Fruit fly (Drosophila melanogaster) whole organism, embryonic: ENCODE data around the gene CG6287.

ENCODE experiments used
- Abd-B ChIP-seq: fragments of 200-800 bp; sonication (Bioruptor generic); optimal IDR thresholded peaks from 2 replicates; lab custom pipeline; 2018; ENCODE audit warnings: missing biosample characterization, mild to moderate bottlenecking, missing genetic modification characterization, moderate library complexity
- Atf-2 ChIP-seq: fragments of 200-800 bp; sonication (Bioruptor generic); optimal IDR thresholded peaks from 2 replicates; lab custom pipeline; 2016; ENCODE audit warnings: missing biosample characterization, missing genetic modification characterization
- Blimp-1 ChIP-seq: fragments of 200-800 bp; sonication (Bioruptor generic); optimal IDR thresholded peaks from 3 replicates; lab custom pipeline; 2018; ENCODE audit warnings: missing biosample characterization, missing genetic modification characterization, mild to moderate bottlenecking, moderate library complexity, missing genetic modification reagents
- CG10274 ChIP-seq: fragments of 200-800 bp; sonication (Bioruptor generic); optimal IDR thresholded peaks from 3 replicates; lab custom pipeline; 2017; ENCODE audit warnings: missing biosample characterization, mild to moderate bottlenecking, missing genetic modification characterization
- CG10321 ChIP-seq: fragments of 200-800 bp; sonication (Bioruptor generic); IDR thresholded peaks from 2 replicates; pipeline ENCODE4 v1.3.6; 2022; ENCODE audit warnings: missing biosample characterization, missing genetic modification characterization
- CG10565 ChIP-seq: fragments of 200-800 bp; sonication (Bioruptor generic); optimal IDR thresholded peaks from 3 replicates; lab custom pipeline; 2016; ENCODE audit warnings: missing biosample characterization, mild to moderate bottlenecking, missing genetic modification characterization
- CG12299 ChIP-seq: fragments of 200-800 bp; sonication (Bioruptor generic); optimal IDR thresholded peaks from 2 replicates; lab custom pipeline; 2018; ENCODE audit warnings: missing biosample characterization, mild to moderate bottlenecking, missing genetic modification characterization
- CG12659 ChIP-seq: fragments of 200-800 bp; sonication (Bioruptor generic); optimal IDR thresholded peaks from 3 replicates; lab custom pipeline; 2017; ENCODE audit warnings: mild to moderate bottlenecking, missing biosample characterization, missing genetic modification reagents, missing genetic modification characterization
- CG14441 ChIP-seq: fragments of 200-800 bp; sonication (Bioruptor generic); IDR thresholded peaks from 2 replicates; pipeline ENCODE4 v1.3.6; 2022; ENCODE audit warnings: missing biosample characterization, missing genetic modification characterization
- CG15479 ChIP-seq: fragments of 200-800 bp; sonication (Bioruptor generic); optimal IDR thresholded peaks from 3 replicates; lab custom pipeline; 2019; ENCODE audit warnings: missing biosample characterization, mild to moderate bottlenecking, missing genetic modification characterization, moderate library complexity
- CG15514 ChIP-seq: fragments of 200-800 bp; sonication (Bioruptor generic); optimal IDR thresholded peaks from 3 replicates; lab custom pipeline; 2017; ENCODE audit warnings: missing biosample characterization, missing genetic modification characterization, mild to moderate bottlenecking, moderate library complexity, missing genetic modification reagents
- CG17361 ChIP-seq: fragments of 200-800 bp; sonication (Bioruptor generic); IDR thresholded peaks from 3 replicates; pipeline ENCODE4 v1.3.6; 2022; ENCODE audit warnings: missing biosample characterization, missing genetic modification characterization
- CG17612 ChIP-seq: fragments of 200-800 bp; sonication (Bioruptor generic); IDR thresholded peaks from 2 replicates; pipeline ENCODE4 v1.3.6; 2022; ENCODE audit warnings: missing biosample characterization, missing genetic modification characterization
- CG17829 ChIP-seq: fragments of 200-800 bp; optimal IDR thresholded peaks from 2 replicates; lab custom pipeline; 2019; ENCODE audit warnings: missing biosample characterization, mild to moderate bottlenecking, missing genetic modification characterization, moderate library complexity
- CG33557 ChIP-seq: fragments of 200-800 bp; sonication (Bioruptor generic); optimal IDR thresholded peaks from 2 replicates; lab custom pipeline; 2019; ENCODE audit warnings: missing biosample characterization, mild to moderate bottlenecking, missing genetic modification characterization, moderate library complexity
- CG4404 ChIP-seq: fragments of 200-800 bp; sonication (Bioruptor generic); IDR thresholded peaks from 2 replicates; pipeline ENCODE4 v1.3.6; 2022; ENCODE audit warnings: missing biosample characterization, missing genetic modification characterization
- CG4617 ChIP-seq: fragments of 200-800 bp; sonication (Bioruptor generic); optimal IDR thresholded peaks from 3 replicates; lab custom pipeline; 2016; ENCODE audit warnings: missing biosample characterization, missing genetic modification characterization, borderline replicate concordance
- CG4707 ChIP-seq: fragments of 200-800 bp; sonication (Bioruptor generic); optimal IDR thresholded peaks from 2 replicates; lab custom pipeline; 2018; ENCODE audit warnings: missing biosample characterization, mild to moderate bottlenecking, missing genetic modification characterization, moderate library complexity
- CG5245 ChIP-seq: fragments of 200-800 bp; sonication (Bioruptor generic); optimal IDR thresholded peaks from 3 replicates; lab custom pipeline; 2016; ENCODE audit warnings: missing biosample characterization, missing genetic modification characterization
- CG6683 ChIP-seq: fragments of 200-800 bp; sonication (Bioruptor generic); optimal IDR thresholded peaks from 2 replicates; lab custom pipeline; 2017; ENCODE audit warnings: missing biosample characterization, mild to moderate bottlenecking, missing genetic modification characterization, missing genetic modification reagents
- CG7271 ChIP-seq: fragments of 200-800 bp; sonication (Bioruptor generic); optimal IDR thresholded peaks from 2 replicates; lab custom pipeline; 2018; ENCODE audit warnings: missing biosample characterization, mild to moderate bottlenecking, missing genetic modification characterization, moderate library complexity
- CG7357 ChIP-seq: fragments of 200-800 bp; sonication (Bioruptor generic); IDR thresholded peaks from 3 replicates; pipeline ENCODE4 v1.3.6; 2022; ENCODE audit warnings: missing biosample characterization, missing genetic modification characterization
- CTCF ChIP-seq: fragments of 200-800 bp; sonication (Bioruptor generic); optimal IDR thresholded peaks from 2 replicates; lab custom pipeline; 2017; ENCODE audit warnings: missing biosample characterization, mild to moderate bottlenecking, missing genetic modification characterization, moderate library complexity
- CoRest ChIP-seq: fragments of 200-800 bp; sonication (Bioruptor generic); optimal IDR thresholded peaks from 3 replicates; lab custom pipeline; 2018; ENCODE audit warnings: missing biosample characterization, mild to moderate bottlenecking, missing genetic modification characterization, moderate library complexity
- HHEX ChIP-seq: fragments of 200-800 bp; sonication (Bioruptor generic); optimal IDR thresholded peaks from 3 replicates; lab custom pipeline; 2017; ENCODE audit warnings: missing biosample characterization, mild to moderate bottlenecking, missing genetic modification characterization, missing genetic modification reagents
- HLH4C ChIP-seq: fragments of 200-800 bp; sonication (Bioruptor generic); IDR thresholded peaks from 3 replicates; pipeline ENCODE4 v1.3.6; 2022; ENCODE audit warnings: missing biosample characterization, missing genetic modification characterization; ENCODE audit not compliant: partially characterized antibody
- MTF-1 ChIP-seq: fragments of 200-800 bp; sonication (Bioruptor generic); optimal IDR thresholded peaks from 2 replicates; lab custom pipeline; 2018; ENCODE audit warnings: missing biosample characterization, mild to moderate bottlenecking, missing genetic modification characterization, borderline replicate concordance
- NC2β ChIP-seq: fragments of 200-800 bp; sonication (Bioruptor generic); optimal IDR thresholded peaks from 2 replicates; lab custom pipeline; 2016; ENCODE audit warnings: missing biosample characterization, missing genetic modification characterization
- NK7.1 ChIP-seq: fragments of 200-800 bp; sonication (Bioruptor generic); optimal IDR thresholded peaks from 3 replicates; lab custom pipeline; 2016; ENCODE audit warnings: missing biosample characterization, missing genetic modification characterization
- Rx ChIP-seq: fragments of 200-800 bp; sonication (Bioruptor generic); IDR thresholded peaks from 2 replicates; pipeline ENCODE4 v1.3.6; 2022; ENCODE audit warnings: missing biosample characterization, missing genetic modification characterization
- Taf1 ChIP-seq: fragments of 200-800 bp; sonication (Bioruptor generic); IDR thresholded peaks from 2 replicates; pipeline ENCODE4 v1.3.6; 2022; ENCODE audit warnings: missing biosample characterization, missing genetic modification characterization
- YL-1 ChIP-seq: fragments of 200-800 bp; sonication (Bioruptor generic); optimal IDR thresholded peaks from 3 replicates; lab custom pipeline; 2017; ENCODE audit warnings: missing biosample characterization, mild to moderate bottlenecking, missing genetic modification characterization
- bab2 ChIP-seq: fragments of 200-800 bp; sonication (Bioruptor generic); optimal IDR thresholded peaks from 2 replicates; lab custom pipeline; 2016; ENCODE audit warnings: missing biosample characterization, missing genetic modification characterization
- br ChIP-seq: fragments of >200 bp; optimal IDR thresholded peaks from 2 replicates; lab custom pipeline; 2017
- btn ChIP-seq: fragments of 200-800 bp; sonication (Bioruptor generic); optimal IDR thresholded peaks from 2 replicates; lab custom pipeline; 2016; ENCODE audit warnings: missing biosample characterization, missing genetic modification characterization
- ci ChIP-seq: fragments of 200-800 bp; sonication (Bioruptor generic); IDR thresholded peaks from 3 replicates; pipeline ENCODE4 v1.3.6; 2022; ENCODE audit warnings: missing biosample characterization, missing genetic modification characterization
- crol ChIP-seq: fragments of 200-800 bp; sonication (Bioruptor generic); IDR thresholded peaks from 2 replicates; pipeline ENCODE4 v1.3.6; 2022; ENCODE audit warnings: missing biosample characterization, missing genetic modification characterization
- eve ChIP-seq, 2 experiments: fragments of >200 bp; optimal IDR thresholded peaks; 2 replicates each; lab custom pipeline; 2017; ENCODE audit warnings: missing biosample characterization in 2 of 2, missing genetic modification characterization in 2 of 2
- ftz-f1 ChIP-seq: fragments of 200-800 bp; sonication (Bioruptor generic); optimal IDR thresholded peaks from 2 replicates; lab custom pipeline; 2016; ENCODE audit warnings: missing biosample characterization, missing genetic modification characterization
- grn ChIP-seq: fragments of 200-800 bp; sonication (Bioruptor generic); optimal IDR thresholded peaks from 3 replicates; lab custom pipeline; 2017; ENCODE audit warnings: missing biosample characterization, missing genetic modification characterization
- gt ChIP-seq: fragments of 200-800 bp; sonication (Bioruptor generic); IDR thresholded peaks from 2 replicates; pipeline ENCODE4 v1.3.6; 2022; ENCODE audit warnings: missing biosample characterization, missing genetic modification characterization
- ind ChIP-seq: fragments of 200-800 bp; sonication (Bioruptor generic); optimal IDR thresholded peaks from 3 replicates; lab custom pipeline; 2016; ENCODE audit warnings: missing biosample characterization, missing genetic modification characterization
- lmd ChIP-seq: fragments of 200-800 bp; sonication (Bioruptor generic); IDR thresholded peaks from 2 replicates; pipeline ENCODE4 v1.3.6; 2022; ENCODE audit warnings: missing biosample characterization, missing genetic modification characterization
- oc ChIP-seq: fragments of 200-800 bp; sonication (Bioruptor generic); optimal IDR thresholded peaks from 2 replicates; lab custom pipeline; 2018; ENCODE audit warnings: missing biosample characterization, mild to moderate bottlenecking, missing genetic modification characterization, moderate library complexity
- phol ChIP-seq: fragments of 200-800 bp; sonication (Bioruptor generic); optimal IDR thresholded peaks from 3 replicates; lab custom pipeline; 2018; ENCODE audit warnings: missing biosample characterization, mild to moderate bottlenecking, missing genetic modification characterization, moderate library complexity
- rib ChIP-seq: fragments of 200-800 bp; sonication (Bioruptor generic); IDR thresholded peaks from 2 replicates; pipeline ENCODE4 v1.3.6; 2022; ENCODE audit warnings: missing biosample characterization, missing genetic modification characterization
- sc ChIP-seq, 3 experiments: fragments of >200 bp in 2 of 3; fragments of 200-800 bp in 1 of 3; sonication (Bioruptor generic) in 1 of 3; optimal IDR thresholded peaks; 2 replicates in 2 of 3; 3 replicates in 1 of 3; lab custom pipeline; 2017; ENCODE audit warnings: mild to moderate bottlenecking in 1 of 3, missing biosample characterization in 1 of 3, missing genetic modification characterization in 1 of 3, missing genetic modification reagents in 1 of 3
- sd ChIP-seq: fragments of 200-800 bp; sonication (Bioruptor generic); optimal IDR thresholded peaks from 3 replicates; lab custom pipeline; 2018; ENCODE audit warnings: missing biosample characterization, mild to moderate bottlenecking, missing genetic modification characterization, moderate library complexity
- sens ChIP-seq: fragments of 200-800 bp; sonication (Bioruptor generic); peaks from one replicate; lab custom pipeline; 2016; ENCODE audit warnings: missing biosample characterization, missing genetic modification characterization
- sima ChIP-seq: fragments of 200-800 bp; sonication (Bioruptor generic); optimal IDR thresholded peaks from 2 replicates; lab custom pipeline; 2016; ENCODE audit warnings: missing biosample characterization, missing genetic modification characterization
- tap ChIP-seq: fragments of 200-800 bp; optimal IDR thresholded peaks from 3 replicates; lab custom pipeline; 2019; ENCODE audit warnings: missing biosample characterization, mild to moderate bottlenecking, missing genetic modification characterization, moderate library complexity

CG6287 gene

DNA sequence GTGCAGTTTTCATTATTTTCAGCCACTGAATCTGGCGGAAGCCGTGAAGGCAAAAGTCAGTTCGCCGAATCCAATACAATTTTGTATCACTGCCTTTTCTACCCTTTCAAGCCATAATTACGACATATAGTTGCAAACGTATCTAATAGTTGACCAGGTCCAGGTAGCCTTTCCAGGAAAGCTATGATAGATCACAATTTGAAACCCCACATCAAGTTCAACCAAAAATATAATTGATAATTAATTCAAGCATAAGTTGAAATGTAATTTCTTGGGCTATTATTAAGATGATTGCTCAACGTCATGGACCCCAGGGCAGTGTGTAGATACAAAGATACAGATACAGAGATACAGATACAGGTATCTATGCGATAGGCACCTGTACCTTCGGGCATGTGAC is 40.7 kb upstream of the CG6287 start (continued):
- TF ChIP-seq grn (GFP tag; lab: Kevin White, UChicago) (peak; percentile 69), phol (no peak), CTCF (no peak), sens (GFP tag; lab: Kevin White, UChicago) (peak; percentile 37), MTF-1 (no peak), CoRest (tag; lab: Kevin White, UChicago) (no peak), sima (GFP tag; lab: Kevin White, UChicago) (no peak), eve (GFP tag; optimal IDR thresholded peaks at IDR 0.05; lab: Kevin White, UChicago) (peak in 1 of 2 experiments; percentile 22), CG15479 (GFP tag; lab: Kevin White, UChicago) (no peak)

DNA sequence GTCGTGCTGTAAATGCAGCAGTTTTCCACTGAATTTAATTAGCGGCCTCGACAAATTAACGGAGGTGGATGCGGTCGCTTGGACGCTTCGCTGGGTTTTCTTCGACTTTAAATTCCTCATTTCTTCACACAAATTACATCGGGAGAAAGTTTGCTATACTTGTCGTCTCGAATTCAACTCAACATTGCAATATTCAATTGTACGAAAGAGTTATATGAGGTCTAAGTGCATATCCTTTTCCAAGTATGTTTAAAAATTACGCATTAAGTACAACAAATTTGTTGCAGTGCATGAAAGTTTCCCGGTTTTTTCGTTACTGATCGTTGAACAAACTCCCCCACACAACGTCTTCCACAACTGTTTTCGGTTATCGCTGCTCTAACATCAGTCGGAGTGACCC is 37.2 kb upstream of the CG6287 start:
- TF ChIP-seq CG7271 (tag; lab: Kevin White, UChicago) (no peak), CG7357 (peak; percentile 32; the same call in 1 of the 3 replicates), CG4617 (GFP tag; lab: Kevin White, UChicago) (no peak), CG17361 (GFP tag; lab: Robert Waterston, UW) (peak; percentile 57), NC2β (GFP tag; lab: Kevin White, UChicago) (peak; percentile 57), CG6683 (no peak), sd (tag; lab: Kevin White, UChicago) (peak; percentile 39), CG15514 (GFP tag; lab: Kevin White, UChicago) (no peak), CG4404 (GFP tag; lab: Robert Waterston, UW) (peak; percentile 39), Abd-B (GFP tag; lab: Kevin White, UChicago) (no peak), gt (GFP tag; lab: Robert Waterston, UW) (peak; percentile 59), CG10565 (no peak), oc (tag; lab: Kevin White, UChicago) (peak; percentile 86), crol (GFP tag; lab: Robert Waterston, UW) (no peak), bab2 (peak; percentile 62), CG12299 (tag; lab: Kevin White, UChicago) (peak; percentile 46), ftz-f1 (GFP tag; lab: Kevin White, UChicago) (no peak), br (lab: Kevin White, UChicago) (no peak), HLH4C (GFP tag; lab: Robert Waterston, UW) (no peak), CG10274 (GFP tag; lab: Kevin White, UChicago) (no peak), btn (peak; percentile 8), Atf-2 (GFP tag; lab: Kevin White, UChicago) (no peak), Blimp-1 (GFP tag; lab: Kevin White, UChicago) (peak; percentile 60), NK7.1 (GFP tag; lab: Kevin White, UChicago) (no peak), Taf1 (no peak), rib (GFP tag; lab: Robert Waterston, UW) (no peak), sc (optimal IDR thresholded peaks at IDR 0.05; lab: Kevin White, UChicago) (no peak), sc (GFP tag; optimal IDR thresholded peaks at IDR 0.05; lab: Kevin White, UChicago) (peak; percentile 48), CG14441 (peak; percentile 61; the same call in 1 of the 2 replicates), ind (peak; percentile 35), YL-1 (GFP tag; lab: Kevin White, UChicago) (no peak), CG5245 (peak; percentile 18), CG4707 (peak; percentile 67), Rx (GFP tag; lab: Robert Waterston, UW) (peak; percentile 43; the same call in 1 of the 2 replicates), tap (tag; lab: Kevin White, UChicago) (peak; percentile 28), CG17829 (tag; lab: Kevin White, UChicago) (peak; percentile 68), CG17612 (GFP tag; lab: Robert Waterston, UW) (no peak), CG10321 (GFP tag; lab: Robert Waterston, UW) (no peak), HHEX (GFP tag; lab: Kevin White, UChicago) (peak; percentile 6), ci (GFP tag; lab: Robert Waterston, UW) (peak; percentile 90), CG12659 (GFP tag; lab: Kevin White, UChicago) (peak; percentile 37), lmd (GFP tag; lab: Robert Waterston, UW) (peak; percentile 56; the same call in 1 of the 2 replicates), CG33557 (peak; percentile 74)
